Worm (Caenorhabditis elegans) whole organism, L3 larva: ENCODE data around the gene mls-2.

Experiments
- ZK546.5 ChIP-seq: sonication (generic microtip); optimal IDR thresholded peaks from 2 replicates; lab custom pipeline; 2017; ENCODE audit warnings: missing biosample characterization, missing genetic modification characterization
- ceh-16 ChIP-seq: sonication (generic microtip); optimal IDR thresholded peaks from 2 replicates; lab custom pipeline; 2017; ENCODE audit warnings: missing biosample characterization, missing genetic modification characterization
- ceh-28 ChIP-seq: fragments of 150-350 bp; optimal IDR thresholded peaks from 2 replicates; lab custom pipeline; 2014; ENCODE audit warnings: missing biosample characterization, missing genetic modification reagents, missing genetic modification characterization
- ceh-82 ChIP-seq: fragments of 150-350 bp; optimal IDR thresholded peaks from 2 replicates; lab custom pipeline; 2014; ENCODE audit warnings: missing biosample characterization, missing genetic modification characterization
- daf-12 ChIP-seq: fragments of 150-350 bp; optimal IDR thresholded peaks from 2 replicates; lab custom pipeline; 2014; ENCODE audit warnings: missing biosample characterization, missing genetic modification reagents, missing genetic modification characterization
- egl-27 ChIP-seq: sonication (generic microtip); optimal IDR thresholded peaks from 4 replicates; lab custom pipeline; 2017; ENCODE audit warnings: missing biosample characterization, missing genetic modification reagents, missing genetic modification characterization
- egl-5 ChIP-seq: fragments of 150-350 bp; optimal IDR thresholded peaks from 2 replicates; lab custom pipeline; 2017; ENCODE audit warnings: missing biosample characterization, missing genetic modification reagents, missing genetic modification characterization, inconsistent platforms
- elt-1 ChIP-seq: fragments of 150-350 bp; optimal IDR thresholded peaks from 2 replicates; lab custom pipeline; 2014; ENCODE audit warnings: missing biosample characterization, missing genetic modification characterization
- elt-2 ChIP-seq: sonication (generic microtip); optimal IDR thresholded peaks from 2 replicates; lab custom pipeline; 2016; ENCODE audit warnings: missing genetic modification reagents, mild to moderate bottlenecking, missing genetic modification characterization, missing compliant biosample characterization
- elt-3 ChIP-seq, 3 experiments: fragments of 150-350 bp in 1 of 3; sonication (generic microtip) in 2 of 3; optimal IDR thresholded peaks; 2 replicates in 2 of 3; 4 replicates in 1 of 3; lab custom pipeline; 2014 to 2017; ENCODE audit warnings: missing biosample characterization in 3 of 3, missing genetic modification characterization in 3 of 3
- fkh-10 ChIP-seq: sonication (generic microtip); optimal IDR thresholded peaks from 2 replicates; lab custom pipeline; 2017; ENCODE audit warnings: missing biosample characterization, missing genetic modification reagents, missing genetic modification characterization
- fkh-2 ChIP-seq: fragments of 150-350 bp; optimal IDR thresholded peaks from 2 replicates; lab custom pipeline; 2014; ENCODE audit warnings: missing biosample characterization, missing genetic modification reagents, missing genetic modification characterization
- fos-1 ChIP-seq: fragments of 150-350 bp; optimal IDR thresholded peaks from 2 replicates; lab custom pipeline; 2014; ENCODE audit warnings: missing biosample characterization, missing genetic modification characterization
- hmg-11 ChIP-seq: sonication (generic microtip); optimal IDR thresholded peaks from 2 replicates; lab custom pipeline; 2016; ENCODE audit warnings: missing genetic modification characterization, missing compliant biosample characterization
- lin-39 ChIP-seq: fragments of 150-350 bp; optimal IDR thresholded peaks from 2 replicates; lab custom pipeline; 2018; ENCODE audit warnings: missing biosample characterization, missing genetic modification reagents, missing genetic modification characterization
- lsy-12 ChIP-seq: sonication (generic microtip); optimal IDR thresholded peaks from 2 replicates; lab custom pipeline; 2016; ENCODE audit warnings: mild to moderate bottlenecking, missing genetic modification characterization, missing compliant biosample characterization
- nfya-1 ChIP-seq: sonication (generic microtip); optimal IDR thresholded peaks from 2 replicates; lab custom pipeline; 2017; ENCODE audit warnings: missing genetic modification characterization, mild to moderate bottlenecking, missing compliant biosample characterization, antibody characterized with exemption, moderate library complexity; ENCODE audit not compliant: insufficient read depth
- nhr-11 ChIP-seq: fragments of 150-350 bp; optimal IDR thresholded peaks from 2 replicates; lab custom pipeline; 2014; ENCODE audit warnings: missing biosample characterization, missing genetic modification characterization
- nhr-12 ChIP-seq: fragments of 150-350 bp; optimal IDR thresholded peaks from 2 replicates; lab custom pipeline; 2014; ENCODE audit warnings: missing biosample characterization, missing genetic modification characterization
- nhr-23 ChIP-seq: fragments of 150-350 bp; optimal IDR thresholded peaks from 2 replicates; lab custom pipeline; 2014; ENCODE audit warnings: missing biosample characterization, missing genetic modification reagents, missing genetic modification characterization
- nhr-237 ChIP-seq: fragments of 150-350 bp; optimal IDR thresholded peaks from 2 replicates; lab custom pipeline; 2014; ENCODE audit warnings: missing biosample characterization, missing genetic modification characterization
- nhr-43 ChIP-seq: sonication (generic microtip); optimal IDR thresholded peaks from 2 replicates; lab custom pipeline; 2016; ENCODE audit warnings: mild to moderate bottlenecking, missing genetic modification characterization, missing compliant biosample characterization; ENCODE audit not compliant: poor library complexity, severe bottlenecking
- nhr-67 ChIP-seq: fragments of 150-350 bp; optimal IDR thresholded peaks from 2 replicates; lab custom pipeline; 2014; ENCODE audit warnings: missing biosample characterization, missing genetic modification characterization
- nhr-76 ChIP-seq: fragments of 150-350 bp; sonication (generic microtip); optimal IDR thresholded peaks from 5 replicates; lab custom pipeline; 2014; ENCODE audit warnings: missing biosample characterization, missing genetic modification characterization
- nhr-77 ChIP-seq: fragments of 150-350 bp; optimal IDR thresholded peaks from 2 replicates; lab custom pipeline; 2014; ENCODE audit warnings: missing biosample characterization, missing genetic modification characterization
- pha-4 ChIP-seq: fragments of 150-350 bp; optimal IDR thresholded peaks from 2 replicates; lab custom pipeline; 2014; ENCODE audit warnings: missing biosample characterization, missing genetic modification reagents, missing genetic modification characterization
- sea-2 ChIP-seq: fragments of 150-350 bp; sonication (generic microtip); optimal IDR thresholded peaks from 4 replicates; lab custom pipeline; 2014; ENCODE audit warnings: missing biosample characterization, missing genetic modification reagents, missing genetic modification characterization
- skn-1 ChIP-seq: fragments of 150-350 bp; optimal IDR thresholded peaks from 2 replicates; lab custom pipeline; 2014; ENCODE audit warnings: missing biosample characterization, missing genetic modification characterization
- snpc-4 ChIP-seq: fragments of 150-350 bp; optimal IDR thresholded peaks from 2 replicates; lab custom pipeline; 2014; ENCODE audit warnings: missing biosample characterization, missing genetic modification characterization
- unc-39 ChIP-seq: sonication (generic microtip); optimal IDR thresholded peaks from 4 replicates; lab custom pipeline; 2017; ENCODE audit warnings: missing biosample characterization, missing genetic modification characterization
- unc-62 ChIP-seq: fragments of 150-350 bp; sonication (generic microtip); optimal IDR thresholded peaks from 4 replicates; lab custom pipeline; 2014; ENCODE audit warnings: missing biosample characterization, missing genetic modification reagents, missing genetic modification characterization
- ztf-4 ChIP-seq: fragments of 150-350 bp; optimal IDR thresholded peaks from 2 replicates; lab custom pipeline; 2014; ENCODE audit warnings: missing biosample characterization, missing genetic modification characterization

Gene mls-2

ce11 chrX:4788958-4789357 is 27.5 kb upstream of the mls-2 start:
- TF ChIP-seq nfya-1 = peak; percentile 19
- no peak for TF ChIP-seq ceh-82 (tag; lab: Kevin White, UChicago)
- TF ChIP-seq nhr-43 (tag; lab: Kevin White, UChicago) = peak; percentile 61
- no peak for TF ChIP-seq egl-5 (tag; lab: Kevin White, UChicago)
- TF ChIP-seq elt-3 (tag; optimal IDR thresholded peaks at IDR 0.05; lab: Kevin White, UChicago) = peak in 1 of 3 experiments; percentile 28
- TF ChIP-seq nhr-23 (tag; lab: Kevin White, UChicago) = peak; percentile 15
- TF ChIP-seq nhr-12 (tag; lab: Kevin White, UChicago) = no peak
- TF ChIP-seq pha-4 = peak; percentile 64
- TF ChIP-seq lsy-12 = peak; percentile 21
- no peak for TF ChIP-seq nhr-76 (tag; lab: Kevin White, UChicago)
- TF ChIP-seq ztf-4 (tag; lab: Kevin White, UChicago) = no peak
- TF ChIP-seq unc-39 (tag; lab: Kevin White, UChicago) = no peak
- peak; percentile 44 for TF ChIP-seq elt-2 (tag; lab: Kevin White, UChicago)
- peak; percentile 18 for TF ChIP-seq hmg-11

- TF ChIP-seq fkh-10 (GFP tag; lab: Kevin White, UChicago) (no peak), nhr-12 (tag; lab: Kevin White, UChicago) (no peak), snpc-4 (tag; lab: Kevin White, UChicago) (no peak), nhr-11 (tag; lab: Kevin White, UChicago) (no peak), ZK546.5 (tag; lab: Kevin White, UChicago) (no peak), egl-27 (no peak), lin-39 (tag; lab: Kevin White, UChicago) (no peak)
These were observed 26.1 kb upstream of the mls-2 start for ce11 chrX:4787525-4787924.

- TF ChIP-seq fos-1 (tag; lab: Kevin White, UChicago) (no peak), lin-39 (tag; lab: Kevin White, UChicago) (peak; percentile 33), nfya-1 (peak; percentile 0)
These were observed 23.3 kb upstream of the mls-2 start for ce11 chrX:4784776-4785175.

- TF ChIP-seq unc-39 (tag; lab: Kevin White, UChicago) = no peak
- TF ChIP-seq nhr-67 = no peak
- TF ChIP-seq daf-12 (tag; lab: Kevin White, UChicago) = no peak
- no peak for TF ChIP-seq fkh-10 (GFP tag; lab: Kevin White, UChicago)
These were observed 21.8 kb upstream of the mls-2 start, which contains the start of gene F43C9.2 for ce11 chrX:4783117-4783775. F43C9.2 (plus strand) TSS chrX:4783613.

ce11 chrX:4782197-4782596 is 20.8 kb upstream of the mls-2 start, which contains the start of gene hum-10:
hum-10 (minus strand) TSS chrX:4782297.
- no peak for TF ChIP-seq nhr-67
- TF ChIP-seq nhr-77 = no peak
- TF ChIP-seq sea-2 (GFP tag; lab: Kevin White, UChicago) = no peak
- TF ChIP-seq elt-3 (tag; optimal IDR thresholded peaks at IDR 0.05; lab: Kevin White, UChicago) = no peak
- no peak for TF ChIP-seq ceh-28 (tag; lab: Kevin White, UChicago)
- TF ChIP-seq ceh-82 (tag; lab: Kevin White, UChicago) = no peak
- TF ChIP-seq ceh-16 (tag; lab: Kevin White, UChicago) = no peak
- no peak for TF ChIP-seq fos-1 (tag; lab: Kevin White, UChicago)
- no peak for TF ChIP-seq unc-62 (GFP tag; lab: Kevin White, UChicago)
- TF ChIP-seq nhr-43 (tag; lab: Kevin White, UChicago) = no peak
- TF ChIP-seq egl-27 = no peak
- TF ChIP-seq pha-4 = no peak
- no peak for TF ChIP-seq hmg-11
- no peak for TF ChIP-seq elt-2 (tag; lab: Kevin White, UChicago)
- TF ChIP-seq skn-1 (tag; lab: Kevin White, UChicago) = no peak
- no peak for TF ChIP-seq elt-1
- TF ChIP-seq fkh-2 (tag; lab: Kevin White, UChicago) = no peak
- TF ChIP-seq nhr-237 (tag; lab: Kevin White, UChicago) = no peak
- TF ChIP-seq, all 47 proteins: peak for 0
